Worm (Caenorhabditis elegans) whole organism, L4 larva: ENCODE measurements around the gene F46H5.2.
A peak's percentile ranks its signal among the peaks of the same experiment; 100 is the strongest.

Source experiments
- F37D6.2 ChIP-seq: sonication (generic microtip); optimal IDR thresholded peaks from 2 replicates; lab custom pipeline; 2016; ENCODE audit warnings: mild to moderate bottlenecking, missing genetic modification characterization, missing compliant biosample characterization
- F44E2.7 ChIP-seq: fragments of 200-800 bp; sonication (Bioruptor generic); IDR thresholded peaks from 2 replicates; pipeline ENCODE4 v2.1.2; 2022; ENCODE audit warnings: missing genetic modification characterization, missing compliant biosample characterization
- T26A8.4 ChIP-seq: fragments of 200-800 bp; sonication (Bioruptor generic); IDR thresholded peaks from 2 replicates; pipeline ENCODE4 v1.3.6; 2022; ENCODE audit warnings: missing genetic modification characterization, missing compliant biosample characterization
- Y48G9A.11 ChIP-seq: fragments of 200-800 bp; sonication (Bioruptor generic); IDR thresholded peaks from 2 replicates; pipeline ENCODE4 v1.3.6; 2022; ENCODE audit warnings: missing genetic modification reagents, missing genetic modification characterization, missing compliant biosample characterization
- aha-1 ChIP-seq: fragments of 150-350 bp; peaks from one replicate; lab custom pipeline; 2014; ENCODE audit warnings: missing biosample characterization, missing genetic modification characterization
- ces-1 ChIP-seq: fragments of 150-350 bp; sonication (generic microtip); optimal IDR thresholded peaks from 4 replicates; lab custom pipeline; 2014; ENCODE audit warnings: missing biosample characterization, missing genetic modification reagents, missing genetic modification characterization
- ctbp-1 ChIP-seq: fragments of 200-800 bp; sonication (Bioruptor generic); IDR thresholded peaks from 2 replicates; pipeline ENCODE4 v1.3.6; 2022; ENCODE audit warnings: missing genetic modification reagents, missing genetic modification characterization, missing compliant biosample characterization
- daf-16 ChIP-seq, 3 experiments: sonication (generic microtip); optimal IDR thresholded peaks; 2 replicates each; lab custom pipeline; 2016 to 2017; ENCODE audit warnings: missing genetic modification characterization in 3 of 3, missing genetic modification reagents in 3 of 3, mild to moderate bottlenecking in 2 of 3, missing compliant biosample characterization in 2 of 3, missing biosample characterization in 1 of 3, moderate library complexity in 1 of 3
- dmd-8 ChIP-seq: fragments of 200-800 bp; sonication (Bioruptor generic); IDR thresholded peaks from 2 replicates; pipeline ENCODE4 v1.3.6; 2022; ENCODE audit warnings: missing genetic modification characterization, missing compliant biosample characterization
- dmd-9 ChIP-seq: fragments of 200-800 bp; sonication (Bioruptor generic); IDR thresholded peaks from 2 replicates; pipeline ENCODE4 v1.3.6; 2022; ENCODE audit warnings: missing genetic modification reagents, missing genetic modification characterization, missing compliant biosample characterization
- duxl-1 ChIP-seq: sonication (generic microtip); optimal IDR thresholded peaks from 2 replicates; lab custom pipeline; 2016; ENCODE audit warnings: mild to moderate bottlenecking, missing genetic modification characterization, moderate library complexity, missing compliant biosample characterization; ENCODE audit not compliant: poor library complexity
- dve-1 ChIP-seq: sonication (generic microtip); optimal IDR thresholded peaks from 2 replicates; lab custom pipeline; 2017; ENCODE audit warnings: antibody characterized with exemption, mild to moderate bottlenecking, missing genetic modification characterization, missing compliant biosample characterization; ENCODE audit not compliant: insufficient read depth
- egl-43 ChIP-seq: fragments of 200-800 bp; sonication (Bioruptor generic); IDR thresholded peaks from 2 replicates; pipeline ENCODE4 v1.3.6; 2022; ENCODE audit warnings: missing genetic modification reagents, missing genetic modification characterization, missing compliant biosample characterization
- lim-7 ChIP-seq: fragments of 200-800 bp; sonication (Bioruptor generic); IDR thresholded peaks from 2 replicates; pipeline ENCODE4 v1.3.6; 2022; ENCODE audit warnings: missing genetic modification characterization, missing compliant biosample characterization
- lin-1 ChIP-seq: fragments of 200-800 bp; sonication (Bioruptor generic); IDR thresholded peaks from 2 replicates; pipeline ENCODE4 v1.3.6; 2022; ENCODE audit warnings: missing genetic modification reagents, missing genetic modification characterization, missing compliant biosample characterization
- lin-13 ChIP-seq: fragments of 150-350 bp; optimal IDR thresholded peaks from 2 replicates; lab custom pipeline; 2014; ENCODE audit warnings: missing biosample characterization, missing genetic modification reagents, missing genetic modification characterization
- lir-3 ChIP-seq: sonication (generic microtip); optimal IDR thresholded peaks from 2 replicates; lab custom pipeline; 2016; ENCODE audit warnings: mild to moderate bottlenecking, missing genetic modification characterization, missing compliant biosample characterization
- nhr-6 ChIP-seq: fragments of 150-350 bp; optimal IDR thresholded peaks from 2 replicates; lab custom pipeline; 2014; ENCODE audit warnings: missing biosample characterization, missing genetic modification characterization
- nhr-76 ChIP-seq: fragments of 150-350 bp; optimal IDR thresholded peaks from 2 replicates; lab custom pipeline; 2014; ENCODE audit warnings: missing biosample characterization, missing genetic modification characterization
- pha-4 ChIP-seq, 2 experiments: fragments of 150-350 bp in 1 of 2; fragments of 200-800 bp in 1 of 2; sonication (Bioruptor generic) in 1 of 2; IDR thresholded peaks in 1 of 2; optimal IDR thresholded peaks in 1 of 2; 2 replicates each; pipeline versions ENCODE4 v1.3.6 to Lab custom; 2014 to 2022; ENCODE audit warnings: missing genetic modification characterization in 2 of 2, missing genetic modification reagents in 2 of 2, missing biosample characterization in 1 of 2, missing compliant biosample characterization in 1 of 2
- sdz-12 ChIP-seq: fragments of 200-800 bp; sonication (Bioruptor generic); optimal IDR thresholded peaks from 2 replicates; lab custom pipeline; 2018; ENCODE audit warnings: mild to moderate bottlenecking, missing genetic modification characterization, missing compliant biosample characterization
- set-16 ChIP-seq: fragments of 200-800 bp; sonication (Bioruptor generic); IDR thresholded peaks from 2 replicates; pipeline ENCODE4 v1.3.6; 2022; ENCODE audit warnings: missing genetic modification reagents, missing genetic modification characterization, missing compliant biosample characterization
- unc-130 ChIP-seq: sonication (generic microtip); optimal IDR thresholded peaks from 2 replicates; lab custom pipeline; 2016; ENCODE audit warnings: missing genetic modification reagents, missing genetic modification characterization, missing compliant biosample characterization
- unc-62 ChIP-seq, 3 experiments: fragments of 150-350 bp in 1 of 3; sonication (generic microtip); optimal IDR thresholded peaks in 2 of 3; peaks in 1 of 3; 1 replicate in 1 of 3; 2 replicates in 2 of 3; lab custom pipeline; 2014 to 2017; ENCODE audit warnings: missing biosample characterization in 3 of 3, missing genetic modification characterization in 3 of 3, missing genetic modification reagents in 3 of 3, missing genotype in 1 of 3
- vab-7 ChIP-seq: fragments of 200-800 bp; sonication (Bioruptor generic); IDR thresholded peaks from 2 replicates; pipeline ENCODE4 v1.3.6; 2022; ENCODE audit warnings: missing genetic modification reagents, missing genetic modification characterization, missing compliant biosample characterization

F46H5.2 gene

DNA sequence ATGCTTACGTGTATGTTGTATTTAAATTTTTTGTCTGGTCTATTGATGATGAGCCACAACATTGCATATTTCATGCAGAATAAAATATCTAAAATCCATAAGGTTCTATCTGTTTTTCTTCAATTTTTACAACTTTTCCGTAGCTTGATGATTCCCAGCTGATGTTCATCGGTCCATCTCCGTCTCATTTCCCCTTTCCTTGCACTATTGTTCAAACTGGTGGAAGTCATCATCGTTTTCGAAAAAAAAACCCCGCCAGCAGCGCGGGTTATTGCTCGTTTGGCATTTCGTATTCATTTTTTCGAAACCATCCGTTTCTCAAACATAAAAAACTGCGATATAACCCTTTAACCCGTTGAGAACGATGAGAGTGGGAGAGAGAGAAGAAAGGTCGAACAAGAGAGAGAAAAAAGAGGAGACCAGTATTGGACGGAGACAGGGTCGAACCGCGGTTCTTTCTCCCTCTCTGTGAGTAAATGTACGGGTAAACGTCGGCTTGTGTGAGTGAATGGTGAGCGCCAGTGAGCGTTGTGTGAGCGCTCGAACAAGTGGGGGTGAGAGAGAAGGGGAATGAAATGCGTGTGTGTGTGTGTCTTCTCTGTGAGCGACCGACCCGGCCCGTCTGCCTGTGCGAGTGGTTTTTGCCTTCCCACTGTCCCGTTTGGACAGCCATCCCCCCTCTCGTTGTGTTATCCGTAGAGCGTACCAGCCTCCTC lies 699 bp upstream of the F46H5.2 start (continued):
- TF ChIP-seq dmd-8 (GFP tag; lab: Robert Waterston, UW): 0 out of 2 replicates have a peak, but pooled peaks have one; percentile 9
- TF ChIP-seq lim-7 (GFP tag; lab: Robert Waterston, UW): 0 out of 2 replicates have a peak, but pooled peaks have one; percentile 56
- no peak; the same call in 1 of the 2 replicates for TF ChIP-seq egl-43 (GFP tag; lab: Robert Waterston, UW)
- TF ChIP-seq dve-1 (tag; lab: Kevin White, UChicago): peak; percentile 95
- peak; percentile 90 for TF ChIP-seq lin-13 (GFP tag; lab: Kevin White, UChicago)
- no peak for TF ChIP-seq nhr-76 (tag; lab: Kevin White, UChicago)

DNA sequence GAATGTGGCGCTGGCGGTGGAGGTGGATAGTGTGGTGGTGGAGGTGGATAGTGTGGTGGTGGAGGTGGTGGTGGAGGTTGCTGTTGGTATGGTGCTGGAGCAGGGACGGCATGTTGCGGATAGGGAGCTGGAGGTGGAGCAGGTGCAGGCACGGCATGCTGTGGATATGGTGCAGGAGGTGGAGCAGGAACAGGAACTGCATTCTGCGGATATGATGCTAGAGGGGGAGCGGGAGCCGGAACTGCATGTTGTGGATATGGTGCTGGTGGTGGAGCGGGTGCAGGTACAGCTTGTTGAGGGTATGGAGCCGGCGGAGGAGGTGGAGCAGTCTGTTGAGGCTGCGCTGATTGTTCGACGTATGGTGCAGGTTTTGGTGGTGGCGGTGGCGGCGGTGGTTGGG lies 3.5 kb downstream of the F46H5.2 start:
- TF ChIP-seq set-16 (GFP tag; lab: Robert Waterston, UW) (peak; percentile 92), F44E2.7 (no peak)

DNA sequence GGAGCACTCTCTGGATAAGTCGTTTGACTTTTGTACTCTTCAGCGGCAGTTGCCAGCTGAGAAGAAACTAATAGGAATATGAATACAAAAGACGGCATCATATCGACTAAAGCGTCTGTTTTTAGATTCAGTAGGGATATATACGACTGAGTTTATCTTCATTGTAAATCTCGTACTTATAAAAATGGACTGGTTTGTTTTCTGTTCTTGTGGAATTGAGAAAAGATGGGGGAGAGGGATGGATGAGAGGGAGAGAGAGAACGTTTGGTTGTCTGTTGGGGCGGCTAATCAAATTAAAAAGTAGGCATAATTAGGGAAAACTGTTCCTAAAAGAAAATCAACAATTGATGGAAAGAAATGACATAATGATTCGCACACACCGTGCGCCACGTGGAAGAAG lies 3.9 kb downstream of the F46H5.2 start, which contains the start of gene grd-7:
grd-7 (minus strand) TSS at position 101 of the 400 bp plus-strand sequence.
- TF ChIP-seq set-16 (GFP tag; lab: Robert Waterston, UW) (0 out of 2 replicates have a peak, but pooled peaks have one; percentile 38), daf-16 (GFP tag; optimal IDR thresholded peaks at IDR 0.05; lab: Kevin White, UChicago) (no peak), daf-16 (tag; optimal IDR thresholded peaks at IDR 0.05; lab: Kevin White, UChicago) (no peak), sdz-12 (no peak)

DNA sequence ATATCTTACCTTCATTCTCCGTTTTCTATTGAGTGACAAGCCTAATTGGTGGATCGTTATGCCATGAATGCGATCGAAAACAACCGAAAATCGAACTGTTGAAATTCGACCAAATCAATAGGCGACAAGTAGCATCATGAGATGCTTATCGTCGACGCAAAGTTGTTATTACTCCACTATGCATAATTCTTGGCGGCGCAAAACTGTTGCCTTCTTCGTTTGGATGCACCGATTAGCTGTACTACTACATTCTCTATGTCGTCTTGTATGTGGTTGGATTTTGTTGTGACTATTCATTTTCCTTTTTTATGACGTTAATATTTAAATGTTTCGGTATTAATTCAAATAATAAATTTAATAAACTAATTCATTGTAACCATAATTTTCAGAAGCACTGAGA lies 6.5 kb downstream of the F46H5.2 start, which contains the start of gene F46H5.11:
F46H5.11 (minus strand) TSS at position 101 of the 400 bp plus-strand sequence.
- no peak for TF ChIP-seq nhr-6 (tag; lab: Kevin White, UChicago)
- no peak for TF ChIP-seq Y48G9A.11 (GFP tag; lab: Robert Waterston, UW)
- TF ChIP-seq vab-7 (GFP tag; lab: Robert Waterston, UW): no peak
- TF ChIP-seq lin-1 (GFP tag; lab: Robert Waterston, UW): no peak
- TF ChIP-seq T26A8.4 (GFP tag; lab: Robert Waterston, UW): no peak
- no peak for TF ChIP-seq duxl-1 (tag; lab: Kevin White, UChicago)
- no peak for TF ChIP-seq pha-4 (GFP tag; IDR thresholded peaks at IDR 0.05; lab: Robert Waterston, UW)
- no peak for TF ChIP-seq pha-4 (tag; optimal IDR thresholded peaks at IDR 0.05; lab: Kevin White, UChicago)
- no peak for TF ChIP-seq F37D6.2
- no peak for TF ChIP-seq dmd-9 (GFP tag; lab: Robert Waterston, UW)

DNA sequence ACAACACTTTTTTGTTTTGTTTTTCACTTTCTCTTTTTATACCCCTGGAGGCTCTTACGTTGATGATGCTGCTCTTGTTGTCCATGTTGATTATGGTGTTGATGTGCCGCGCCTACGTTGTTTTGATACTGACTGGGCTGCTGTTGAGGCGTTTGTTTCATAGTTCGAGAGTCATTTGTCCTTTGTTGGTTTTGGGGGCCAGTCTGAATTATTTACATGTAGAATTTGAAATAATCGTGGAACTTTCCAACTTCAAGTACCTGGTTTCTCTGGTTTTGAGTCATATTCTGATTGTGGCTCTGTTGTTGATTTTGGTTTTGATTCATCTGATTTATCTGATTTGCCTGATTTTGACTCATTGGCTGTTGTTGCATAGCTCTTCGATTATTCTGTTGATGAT lies 12.6 kb downstream of the F46H5.2 start:
- TF ChIP-seq unc-62 (GFP tag; optimal IDR thresholded peaks at IDR 0.05 in 1 of 2; lab: Kevin White, UChicago) (peak in 1 of 2 experiments; percentile 95), unc-62 (tag; optimal IDR thresholded peaks at IDR 0.05; lab: Kevin White, UChicago) (no peak), lin-13 (GFP tag; lab: Kevin White, UChicago) (no peak)
- TF ChIP-seq, all 104 proteins: peak for 1

DNA sequence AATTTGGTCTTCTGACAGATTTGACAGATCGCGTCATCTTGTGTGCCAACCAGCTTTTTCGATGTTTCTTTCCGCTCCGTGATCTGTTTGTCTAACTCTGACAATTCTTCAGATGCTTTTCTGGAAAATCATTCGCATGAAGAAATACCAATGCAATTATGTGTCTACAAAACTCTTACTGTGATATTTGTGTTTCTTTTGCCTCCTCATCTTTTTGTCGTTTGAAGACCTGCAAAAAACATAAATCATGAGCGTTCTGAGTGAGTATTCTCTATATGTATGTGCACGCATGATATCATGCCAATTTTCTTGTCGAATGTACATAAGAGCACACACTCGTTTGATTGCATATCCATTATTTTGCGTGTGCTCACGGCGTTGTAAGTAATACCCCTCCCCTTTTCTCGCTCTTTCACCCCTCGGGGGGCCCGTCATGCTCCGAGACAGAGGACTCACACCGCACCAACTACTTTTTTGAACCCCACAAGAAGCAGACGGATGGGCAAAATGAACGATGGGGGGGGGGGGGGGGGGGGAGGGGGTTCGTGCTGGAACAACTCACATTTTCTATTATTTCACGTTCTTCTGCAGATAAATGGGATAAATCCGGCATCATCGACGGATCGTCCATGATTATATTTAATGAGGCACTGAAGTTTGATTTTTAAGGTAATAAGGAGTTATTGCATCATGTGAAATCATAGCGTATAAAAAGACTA lies 14.4 kb downstream of the F46H5.2 start, which contains the start of gene unc-10:
unc-10 (minus strand) TSS at position 652 of the 719 bp plus-strand sequence.
- TF ChIP-seq ctbp-1 (GFP tag; lab: Robert Waterston, UW) (no peak), unc-130 (GFP tag; lab: Kevin White, UChicago) (no peak), aha-1 (peak; percentile 34), ces-1 (GFP tag; lab: Kevin White, UChicago) (no peak), set-16 (GFP tag; lab: Robert Waterston, UW) (peak; percentile 76), unc-62 (GFP tag; optimal IDR thresholded peaks at IDR 0.05 in 1 of 2; lab: Kevin White, UChicago) (peak in 1 of 2 experiments; percentile 95), unc-62 (tag; optimal IDR thresholded peaks at IDR 0.05; lab: Kevin White, UChicago) (no peak), daf-16 (GFP tag; optimal IDR thresholded peaks at IDR 0.05; lab: Kevin White, UChicago) (no peak), daf-16 (tag; optimal IDR thresholded peaks at IDR 0.05; lab: Kevin White, UChicago) (no peak), lir-3 (tag; lab: Kevin White, UChicago) (no peak)
